Worm (Caenorhabditis elegans): ENCODE results near the gene pqn-42.
A peak's percentile ranks its signal among the peaks of the same experiment; 100 is the strongest.

- TF ChIP-seq snpc-4 (tag; optimal IDR thresholded peaks at IDR 0.05) (no peak), fos-1 (tag; optimal IDR thresholded peaks at IDR 0.05) (peak; percentile 31), ama-1 (optimal IDR thresholded peaks at IDR 0.05) (no peak), unc-39 (tag; optimal IDR thresholded peaks at IDR 0.05) (no peak), elt-3 (tag; optimal IDR thresholded peaks at IDR 0.05) (no peak), lin-39 (tag; optimal IDR thresholded peaks at IDR 0.05) (no peak), ZK546.5 (tag; optimal IDR thresholded peaks at IDR 0.05) (no peak), unc-55 (GFP tag; optimal IDR thresholded peaks at IDR 0.05) (no peak), R02D3.7 (tag; optimal IDR thresholded peaks at IDR 0.05) (no peak), ztf-4 (tag; optimal IDR thresholded peaks at IDR 0.05) (no peak), lsy-2 (tag; optimal IDR thresholded peaks at IDR 0.05) (no peak), dmd-4 (tag; optimal IDR thresholded peaks at IDR 0.05) (no peak)
Observed at ce11 chrII:2442243-2442642, 16.5 kb downstream of the pqn-42 start.

All from whole organism, L2 larva.